Fruit fly (Drosophila melanogaster): ENCODE results near the gene Rubicon.

- TF ChIP-seq Drgx (GFP tag; IDR thresholded peaks at IDR 0.05) (no peak), Dll (GFP tag; IDR thresholded peaks at IDR 0.05; ENCODE audit: partially characterized antibody) (no peak)
These were observed 14.6 kb upstream of the Rubicon start for dm6 chrX:8662247-8662646.
